Fruit fly (Drosophila melanogaster) whole organism, adult: Measurements from ENCODE around the gene Atx2.

ENCODE experiments used
- CG11617 ChIP-seq: fragments of 200-800 bp; sonication (Bioruptor generic); optimal IDR thresholded peaks from 2 replicates; lab custom pipeline; 2017; ENCODE audit warnings: mild to moderate bottlenecking, missing biosample characterization, missing genetic modification reagents, missing genetic modification characterization
- CG1620 ChIP-seq: fragments of 200-800 bp; sonication (Bioruptor generic); optimal IDR thresholded peaks from 2 replicates; lab custom pipeline; 2016; ENCODE audit warnings: missing biosample characterization, missing genetic modification characterization
- CG33017 ChIP-seq: fragments of 200-800 bp; sonication (Bioruptor generic); optimal IDR thresholded peaks from 2 replicates; lab custom pipeline; 2018; ENCODE audit warnings: missing biosample characterization, mild to moderate bottlenecking, missing genetic modification characterization, moderate library complexity
- CG5204 ChIP-seq: fragments of 200-800 bp; sonication (Bioruptor generic); optimal IDR thresholded peaks from 2 replicates; lab custom pipeline; 2016; ENCODE audit warnings: missing biosample characterization, missing genetic modification characterization
- Clk ChIP-seq: fragments of 200-800 bp; sonication (Bioruptor generic); optimal IDR thresholded peaks from 2 replicates; lab custom pipeline; 2017; ENCODE audit warnings: missing biosample characterization, missing genetic modification characterization
- Crg-1 ChIP-seq: fragments of 200-800 bp; sonication (Bioruptor generic); optimal IDR thresholded peaks from 2 replicates; lab custom pipeline; 2016; ENCODE audit warnings: missing biosample characterization, missing genetic modification characterization
- Mnt ChIP-seq: fragments of 200-800 bp; sonication (Bioruptor generic); optimal IDR thresholded peaks from 2 replicates; lab custom pipeline; 2016; ENCODE audit warnings: missing biosample characterization, mild to moderate bottlenecking, missing genetic modification characterization
- cic ChIP-seq: fragments of 200-800 bp; sonication (Bioruptor generic); optimal IDR thresholded peaks from 2 replicates; lab custom pipeline; 2017; ENCODE audit warnings: missing biosample characterization, mild to moderate bottlenecking, missing genetic modification characterization, moderate library complexity
- cnc ChIP-seq, 2 experiments: fragments of >200 bp; optimal IDR thresholded peaks; 2 replicates each; lab custom pipeline; 2017

- TF ChIP-seq Clk (no peak), cnc (optimal IDR thresholded peaks at IDR 0.05; lab: Kevin White, UChicago) (no peak), CG33017 (no peak), CG11617 (GFP tag; lab: Kevin White, UChicago) (no peak), CG1620 (GFP tag; lab: Kevin White, UChicago) (no peak), Mnt (GFP tag; lab: Kevin White, UChicago) (no peak), CG5204 (GFP tag; lab: Kevin White, UChicago) (no peak), Crg-1 (GFP tag; lab: Kevin White, UChicago) (no peak), cic (GFP tag; lab: Kevin White, UChicago) (no peak)
Observed at dm6 chr3R:15420375-15420931, 12.2 kb downstream of the Atx2 start.
